Worm (Caenorhabditis elegans): ENCODE results near the gene T26E4.10.
"Not testable (repeated sequence)": the region's sequence is repeated elsewhere in the genome, so short reads cannot be mapped to it uniquely, and the experiment has no call there.

Gene T26E4.10

ce11 chrV:15815962-15816432, 18.0 kb upstream of the T26E4.10 start, which contains the start of the genes fbxa-69 and F54B8.4:
TSS of gene fbxa-69 (minus strand) at chrV:15815971.
TSS of gene F54B8.4 (plus strand) at chrV:15816382.
- TF ChIP-seq nhr-67 (tag; optimal IDR thresholded peaks at IDR 0.05) (no peak), mml-1 (tag; optimal IDR thresholded peaks at IDR 0.05) (no peak), nhr-43 (tag; optimal IDR thresholded peaks at IDR 0.05; ENCODE audit: poor library complexity, severe bottlenecking) (no peak), unc-62 (GFP tag; optimal IDR thresholded peaks at IDR 0.05) (no peak), egl-27 (tag; optimal IDR thresholded peaks at IDR 0.05) (no peak), R02D3.7 (tag; optimal IDR thresholded peaks at IDR 0.05) (no peak), sea-2 (GFP tag; optimal IDR thresholded peaks at IDR 0.05) (no peak), eor-1 (tag; optimal IDR thresholded peaks at IDR 0.05) (no peak), pqm-1 (tag; optimal IDR thresholded peaks at IDR 0.05) (no peak), skn-1 (tag; optimal IDR thresholded peaks at IDR 0.05) (no peak), lin-39 (tag; optimal IDR thresholded peaks at IDR 0.05) (no peak)

- TF ChIP-seq ceh-82, skn-1, nhr-237 (tag; optimal IDR thresholded peaks at IDR 0.05): not testable (repeated sequence)
These were observed 14.0 kb upstream of the T26E4.10 start, which contains the start of gene nhr-282 for ce11 chrV:15811982-15812381. TSS of gene nhr-282 (plus strand) at chrV:15812282.

DNA sequence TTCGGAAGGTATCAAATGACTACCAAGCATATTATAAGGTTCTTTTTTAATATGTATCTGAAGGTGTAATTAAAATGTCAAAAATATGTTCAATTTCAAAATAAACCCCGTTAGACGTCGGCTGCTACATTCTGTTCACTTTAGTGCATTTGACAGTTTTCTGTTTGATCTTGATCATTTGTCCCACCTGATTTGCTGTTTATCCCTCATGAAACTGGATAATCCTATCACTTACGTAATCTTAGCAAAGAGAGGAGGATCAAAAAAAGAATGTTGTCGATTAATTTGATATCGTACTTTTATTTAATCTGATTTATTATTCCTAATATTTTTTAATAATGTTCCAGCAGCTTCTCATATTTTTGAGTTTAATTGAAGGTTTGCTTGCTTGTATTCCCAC, 12.4 kb upstream of the T26E4.10 start, which contains the start of gene F54B8.1:
Gene F54B8.1 (plus strand): TSS at position 301 of the 400 bp plus-strand sequence.
- TF ChIP-seq nhr-67 (tag; optimal IDR thresholded peaks at IDR 0.05) = no peak
- no peak for TF ChIP-seq egl-5 (tag; optimal IDR thresholded peaks at IDR 0.05)
- TF ChIP-seq ceh-16 (tag; optimal IDR thresholded peaks at IDR 0.05) = no peak
- no peak for TF ChIP-seq R02D3.7 (tag; optimal IDR thresholded peaks at IDR 0.05)
- no peak for TF ChIP-seq jun-1 (tag; optimal IDR thresholded peaks at IDR 0.05)
- TF ChIP-seq eor-1 (tag; optimal IDR thresholded peaks at IDR 0.05) = no peak
- no peak for TF ChIP-seq pha-4 (tag; optimal IDR thresholded peaks at IDR 0.05)
- no peak for TF ChIP-seq elt-3 (tag; optimal IDR thresholded peaks at IDR 0.05)
- TF ChIP-seq pqm-1 (tag; optimal IDR thresholded peaks at IDR 0.05) = no peak
- TF ChIP-seq nhr-23 (tag; optimal IDR thresholded peaks at IDR 0.05) = no peak
- no peak for TF ChIP-seq zag-1 (tag; optimal IDR thresholded peaks at IDR 0.05)

ce11 chrV:15809543-15809942, 11.5 kb upstream of the T26E4.10 start, which contains the start of gene srsx-36:
TSS of gene srsx-36 (minus strand) at chrV:15809643.
- TF ChIP-seq nhr-237 (tag; optimal IDR thresholded peaks at IDR 0.05) (no peak), nhr-11 (tag; optimal IDR thresholded peaks at IDR 0.05) (no peak), elt-2 (tag; optimal IDR thresholded peaks at IDR 0.05) (no peak), zag-1 (tag; optimal IDR thresholded peaks at IDR 0.05) (no peak), pha-4 (tag; optimal IDR thresholded peaks at IDR 0.05) (no peak), tbx-2 (tag; optimal IDR thresholded peaks at IDR 0.05) (no peak), elt-1 (tag; optimal IDR thresholded peaks at IDR 0.05) (no peak), pqm-1 (tag; optimal IDR thresholded peaks at IDR 0.05) (no peak), unc-62 (GFP tag; optimal IDR thresholded peaks at IDR 0.05) (no peak), ceh-9 (tag; optimal IDR thresholded peaks at IDR 0.05) (no peak), fos-1 (tag; optimal IDR thresholded peaks at IDR 0.05) (no peak), fkh-2 (tag; optimal IDR thresholded peaks at IDR 0.05) (no peak), unc-39 (tag; optimal IDR thresholded peaks at IDR 0.05) (no peak), aly-2 (tag; optimal IDR thresholded peaks at IDR 0.05) (no peak), egl-5 (tag; optimal IDR thresholded peaks at IDR 0.05) (no peak), elt-3 (tag; optimal IDR thresholded peaks at IDR 0.05) (no peak)

- TF ChIP-seq lsy-12, ceh-82, nhr-237 (tag; optimal IDR thresholded peaks at IDR 0.05): not testable (repeated sequence)
These were observed 9.4 kb upstream of the T26E4.10 start, which contains the start of gene srsx-38 for ce11 chrV:15807420-15807819. TSS of gene srsx-38 (minus strand) at chrV:15807520.

DNA sequence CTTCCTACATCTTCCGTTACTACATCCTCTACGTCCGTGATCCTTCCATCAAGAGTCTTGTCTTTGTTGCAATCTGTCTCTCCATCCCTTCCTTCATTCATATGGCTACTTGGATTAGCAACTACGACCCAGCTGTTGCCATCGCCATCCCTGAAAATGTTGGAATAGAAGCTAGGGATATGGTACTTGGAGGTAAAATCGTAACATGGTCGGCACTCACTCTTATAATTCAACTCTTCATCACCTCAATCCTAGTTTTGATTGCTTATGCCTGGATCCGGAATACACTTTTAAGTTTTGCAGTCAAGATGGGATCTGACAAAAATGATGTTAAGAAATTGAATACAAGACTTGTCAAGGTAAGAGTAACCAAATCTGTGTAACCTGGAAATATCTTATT, 5.7 kb upstream of the T26E4.10 start, which contains the start of gene T26E4.18:
Gene T26E4.18 (minus strand): TSS at position 101 of the 400 bp plus-strand sequence.
- not testable (repeated sequence) for TF ChIP-seq lsy-12, unc-39, nhr-237 (tag; optimal IDR thresholded peaks at IDR 0.05)

Measured in whole organism, L3 larva.